Fruit fly (Drosophila melanogaster) ovary, adult (tissue): Measurements from ENCODE around the gene CG7236.
A peak's percentile ranks its signal among the peaks of the same experiment; 100 is the strongest.

Source experiments
- CG17801 ChIP-seq: fragments of 200-800 bp; optimal IDR thresholded peaks from 2 replicates; lab custom pipeline; 2019; ENCODE audit warnings: missing biosample characterization, mild to moderate bottlenecking, missing genetic modification characterization, moderate library complexity; ENCODE audit not compliant: partially characterized antibody

CG7236 gene

DNA sequence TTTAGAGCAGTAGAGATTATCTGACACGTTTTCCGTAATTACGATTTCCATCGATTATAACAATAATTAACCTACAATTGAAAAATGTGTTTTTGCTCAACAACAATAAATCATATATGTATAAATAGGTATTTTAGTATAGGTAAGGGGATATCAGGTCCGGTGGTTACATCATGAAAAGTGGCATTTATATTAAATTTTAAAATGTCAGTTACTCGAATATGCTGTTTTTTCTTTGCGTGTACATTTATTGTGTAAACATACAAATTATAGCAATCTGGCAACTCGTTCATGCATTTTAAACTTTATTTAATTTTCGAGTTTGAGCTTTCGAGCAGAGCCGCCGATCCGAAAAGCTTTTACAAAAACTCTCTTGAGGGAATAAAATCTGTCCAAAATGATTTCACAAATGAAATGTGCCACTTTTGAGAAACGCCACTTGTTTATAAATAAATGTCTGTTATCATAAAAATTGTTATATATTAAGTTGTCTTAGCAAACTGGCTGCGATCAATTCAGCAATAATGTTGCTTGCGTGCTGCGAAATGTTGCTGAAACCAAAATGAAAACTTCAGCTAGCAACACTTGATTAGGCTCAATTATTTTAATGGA, 37.5 kb downstream of the CG7236 start:
- peak; percentile 19 for TF ChIP-seq CG17801

- no peak for TF ChIP-seq CG17801
These were observed 39.7 kb downstream of the CG7236 start, which contains the start of gene CG11029 for dm6 chr2L:5745857-5746256. CG11029 (plus strand) TSS chr2L:5746157.

- TF ChIP-seq CG17801, result no peak
These were observed 42.0 kb downstream of the CG7236 start for dm6 chr2L:5748188-5748587.

DNA sequence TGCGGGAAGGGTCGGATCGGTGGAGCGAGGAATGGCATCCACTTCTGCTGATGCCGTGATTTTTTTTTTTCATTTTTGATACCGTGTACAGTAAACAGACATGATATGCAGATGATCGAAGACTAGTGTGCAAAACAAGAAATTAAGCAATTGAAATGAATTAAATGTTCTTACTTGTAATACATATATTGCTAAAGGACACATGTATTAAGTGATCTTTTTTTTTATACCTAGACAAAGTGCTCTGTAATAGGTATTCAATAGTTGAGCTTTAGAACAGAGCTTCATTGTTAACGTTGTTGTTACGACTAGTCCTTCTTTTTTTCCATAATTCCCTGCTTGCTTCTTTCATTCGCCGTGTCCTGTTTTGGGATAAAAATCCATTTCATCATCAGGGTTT, 45.3 kb downstream of the CG7236 start:
- no peak for TF ChIP-seq CG17801
